Worm (Caenorhabditis elegans): Measurements from ENCODE around the gene C06H2.2.

C06H2.2 gene

ce11 chrV:11133516-11133915 lies 8.5 kb downstream of the C06H2.2 start:
- TF ChIP-seq tbx-7 (tag; optimal IDR thresholded peaks at IDR 0.05) (no peak), hlh-8 (tag; optimal IDR thresholded peaks at IDR 0.05) (peak; percentile 15)

- no peak for TF ChIP-seq C08G9.2 (tag; optimal IDR thresholded peaks at IDR 0.05)
- TF ChIP-seq tbx-7 (tag; optimal IDR thresholded peaks at IDR 0.05): no peak
- no peak for TF ChIP-seq unc-55 (GFP tag; optimal IDR thresholded peaks at IDR 0.05)
- no peak for TF ChIP-seq ceh-30 (tag; optimal IDR thresholded peaks at IDR 0.05)
- TF ChIP-seq elt-4 (tag; optimal IDR thresholded peaks at IDR 0.05): no peak
- no peak for TF ChIP-seq tbx-2 (tag; optimal IDR thresholded peaks at IDR 0.05)
- TF ChIP-seq ceh-34 (tag; optimal IDR thresholded peaks at IDR 0.05): no peak
- no peak for TF ChIP-seq K09A11.1 (tag; optimal IDR thresholded peaks at IDR 0.05; ENCODE audit: insufficient read depth)
- TF ChIP-seq sdc-2 (tag; optimal IDR thresholded peaks at IDR 0.05): no peak
- TF ChIP-seq ceh-31 (tag; optimal IDR thresholded peaks at IDR 0.05): no peak
These were observed 9.3 kb downstream of the C06H2.2 start, which contains the start of gene glb-3 for ce11 chrV:11134296-11134695. TSS of gene glb-3 (plus strand) at chrV:11134596.

- TF ChIP-seq fkh-10 (GFP tag; optimal IDR thresholded peaks at IDR 0.05): no peak
- no peak for TF ChIP-seq ttx-3 (tag; optimal IDR thresholded peaks at IDR 0.05)
- no peak for TF ChIP-seq fkh-6 (tag; optimal IDR thresholded peaks at IDR 0.05)
- TF ChIP-seq ceh-34 (tag; optimal IDR thresholded peaks at IDR 0.05): no peak
- peak; percentile 60 for TF ChIP-seq ceh-18 (tag; optimal IDR thresholded peaks at IDR 0.05)
- no peak for TF ChIP-seq madf-2 (tag; optimal IDR thresholded peaks at IDR 0.05)
- TF ChIP-seq zip-5 (tag; optimal IDR thresholded peaks at IDR 0.05): no peak
- no peak for TF ChIP-seq elt-2 (tag; optimal IDR thresholded peaks at IDR 0.05)
- no peak for TF ChIP-seq lin-11 (tag; optimal IDR thresholded peaks at IDR 0.05)
- TF ChIP-seq elt-4 (tag; optimal IDR thresholded peaks at IDR 0.05): no peak
- TF ChIP-seq che-1 (tag; optimal IDR thresholded peaks at IDR 0.05): no peak
- TF ChIP-seq sdc-2 (tag; optimal IDR thresholded peaks at IDR 0.05): no peak
- no peak for TF ChIP-seq pha-2 (tag; optimal IDR thresholded peaks at IDR 0.05)
- peak; percentile 3 for TF ChIP-seq unc-42 (tag; optimal IDR thresholded peaks at IDR 0.05)
These were observed 15.3 kb downstream of the C06H2.2 start for ce11 chrV:11140326-11140725.

ce11 chrV:11141179-11141578 lies 16.2 kb downstream of the C06H2.2 start, which contains the start of gene folt-1:
TSS of gene folt-1 (plus strand) at chrV:11141479.
- TF ChIP-seq pha-2 (tag; optimal IDR thresholded peaks at IDR 0.05) (no peak), ceh-24 (tag; optimal IDR thresholded peaks at IDR 0.05) (no peak), elt-2 (tag; optimal IDR thresholded peaks at IDR 0.05) (no peak), ama-1 (optimal IDR thresholded peaks at IDR 0.05) (no peak), ets-4 (tag; optimal IDR thresholded peaks at IDR 0.05) (no peak), fkh-6 (tag; optimal IDR thresholded peaks at IDR 0.05) (no peak), ceh-30 (tag; optimal IDR thresholded peaks at IDR 0.05) (no peak), hlh-6 (tag; optimal IDR thresholded peaks at IDR 0.05) (no peak), ceh-34 (tag; optimal IDR thresholded peaks at IDR 0.05) (no peak), sox-4 (tag; optimal IDR thresholded peaks at IDR 0.05) (no peak), fkh-10 (GFP tag; optimal IDR thresholded peaks at IDR 0.05) (no peak), dmd-4 (tag; optimal IDR thresholded peaks at IDR 0.05; ENCODE audit: borderline replicate concordance) (no peak), unc-3 (GFP tag; conservative IDR thresholded peaks at IDR 0.05) (no peak), unc-3 (tag; optimal IDR thresholded peaks at IDR 0.05) (no peak), pag-3 (tag; optimal IDR thresholded peaks at IDR 0.05; ENCODE audit: borderline replicate concordance) (no peak), ztf-16 (tag; optimal IDR thresholded peaks at IDR 0.05) (no peak), K02D7.2 (tag; optimal IDR thresholded peaks at IDR 0.05) (no peak)

ce11 chrV:11144694-11145093 lies 19.7 kb downstream of the C06H2.2 start, which contains the start of gene C06H2.7:
TSS of gene C06H2.7 (minus strand) at chrV:11144794.
- TF ChIP-seq ceh-48 (tag; optimal IDR thresholded peaks at IDR 0.05) (no peak), Y22D7AL.16 (tag; optimal IDR thresholded peaks at IDR 0.05) (no peak), ttx-3 (tag; optimal IDR thresholded peaks at IDR 0.05) (no peak), npax-4 (tag; optimal IDR thresholded peaks at IDR 0.05) (no peak), T23F11.4 (GFP tag; optimal IDR thresholded peaks at IDR 0.05) (no peak), lim-6 (tag; optimal IDR thresholded peaks at IDR 0.05) (no peak), sdc-2 (tag; optimal IDR thresholded peaks at IDR 0.05) (no peak), pha-2 (tag; optimal IDR thresholded peaks at IDR 0.05) (no peak)
